Fruit fly (Drosophila melanogaster): ENCODE data around the gene CG34043.

The CG34043 gene

dm6 chr2L:10276846-10277245, 3.8 kb downstream of the CG34043 start (continued):
- TF ChIP-seq CG10321 (GFP tag; IDR thresholded peaks at IDR 0.05) (no peak), trem (tag; optimal IDR thresholded peaks at IDR 0.05) (no peak), ranshi (GFP tag; IDR thresholded peaks at IDR 0.05) (no peak), tap (tag; optimal IDR thresholded peaks at IDR 0.05) (no peak), Fer2 (tag; optimal IDR thresholded peaks at IDR 0.05) (no peak), fd96Cb (tag; optimal IDR thresholded peaks at IDR 0.05) (no peak), dm (GFP tag; optimal IDR thresholded peaks at IDR 0.05) (peak; percentile 5), fru (optimal IDR thresholded peaks at IDR 0.05) (no peak), knrl (GFP tag; IDR thresholded peaks at IDR 0.05; ENCODE audit: partially characterized antibody) (no peak), CG8944 (GFP tag; optimal IDR thresholded peaks at IDR 0.05) (peak; percentile 4), NK7.1 (GFP tag; optimal IDR thresholded peaks at IDR 0.05) (no peak), Pdp1 (GFP tag; optimal IDR thresholded peaks at IDR 0.05) (peak in 1 of 2 experiments; percentile 47), btn (GFP tag; optimal IDR thresholded peaks at IDR 0.05) (peak; percentile 17), CG17568 (GFP tag; optimal IDR thresholded peaks at IDR 0.05) (no peak), dpn (GFP tag; optimal IDR thresholded peaks at IDR 0.05) (peak; percentile 5 to 22), NC2β (GFP tag; optimal IDR thresholded peaks at IDR 0.05) (peak; percentile 50), zf30C (GFP tag; optimal IDR thresholded peaks at IDR 0.05) (peak; percentile 89), nmo (GFP tag; optimal IDR thresholded peaks at IDR 0.05) (no peak), CG3163 (GFP tag; optimal IDR thresholded peaks at IDR 0.05) (no peak), CG3726 (GFP tag; IDR thresholded peaks at IDR 0.05) (no peak), CG16813 (GFP tag; IDR thresholded peaks at IDR 0.05; ENCODE audit: partially characterized antibody) (no peak), fd3F (GFP tag; optimal IDR thresholded peaks at IDR 0.05) (no peak), CG17328 (GFP tag; IDR thresholded peaks at IDR 0.05) (peak; percentile 59), otp (GFP tag; IDR thresholded peaks at IDR 0.05) (no peak), tgo (GFP tag; IDR thresholded peaks at IDR 0.05) (no peak), CG18011 (GFP tag; optimal IDR thresholded peaks at IDR 0.05) (peak; percentile 10), Hand (GFP tag; optimal IDR thresholded peaks at IDR 0.05) (no peak), hb (GFP tag; IDR thresholded peaks at IDR 0.05; ENCODE audit: partially characterized antibody) (no peak), Bdp1 (GFP tag; optimal IDR thresholded peaks at IDR 0.05) (no peak), zfh1 (GFP tag; IDR thresholded peaks at IDR 0.05) (peak; percentile 62), Ets97D (GFP tag; optimal IDR thresholded peaks at IDR 0.05) (no peak), CG2199 (GFP tag; IDR thresholded peaks at IDR 0.05) (0 out of 3 replicates have a peak, but pooled peaks have one; percentile 34), CG33213 (GFP tag; optimal IDR thresholded peaks at IDR 0.05) (peak; percentile 46), Tbp (GFP tag; optimal IDR thresholded peaks at IDR 0.05) (no peak), CG7745 (tag; optimal IDR thresholded peaks at IDR 0.05) (no peak), sd (tag; optimal IDR thresholded peaks at IDR 0.05) (no peak), Chrac-16 (GFP tag; optimal IDR thresholded peaks at IDR 0.05) (peak; percentile 14), gce (GFP tag; IDR thresholded peaks at IDR 0.05) (0 out of 3 replicates have a peak, but pooled peaks have one; percentile 19), CG2116 (GFP tag; optimal IDR thresholded peaks at IDR 0.05) (no peak), CG13624 (GFP tag; optimal IDR thresholded peaks at IDR 0.05) (peak; percentile 33), Mes4 (GFP tag; optimal IDR thresholded peaks at IDR 0.05) (peak; percentile 1), ken (GFP tag; IDR thresholded peaks at IDR 0.05) (0 out of 3 replicates have a peak, but pooled peaks have one; percentile 46), CG5245 (GFP tag; optimal IDR thresholded peaks at IDR 0.05) (peak; percentile 10), CG1233 (GFP tag; optimal IDR thresholded peaks at IDR 0.05) (no peak), Dad (GFP tag; optimal IDR thresholded peaks at IDR 0.05) (peak; percentile 7), E2f2 (GFP tag; IDR thresholded peaks at IDR 0.05) (no peak), NfI (GFP tag; optimal IDR thresholded peaks at IDR 0.05) (no peak), CG14050 (GFP tag; IDR thresholded peaks at IDR 0.05) (no peak), Side (GFP tag; optimal IDR thresholded peaks at IDR 0.05) (peak; percentile 39), CG12236 (GFP tag; optimal IDR thresholded peaks at IDR 0.05) (peak; percentile 47), bab2 (GFP tag; optimal IDR thresholded peaks at IDR 0.05) (no peak), CG15514 (GFP tag; optimal IDR thresholded peaks at IDR 0.05) (no peak)
